Worm (Caenorhabditis elegans) whole organism, L2 larva: ENCODE measurements around the gene col-175.

ENCODE experiments used
- lin-11 ChIP-seq: fragments of 150-350 bp; sonication (generic microtip); optimal IDR thresholded peaks from 2 replicates; lab custom pipeline; 2014; ENCODE audit warnings: missing biosample characterization, missing genetic modification characterization, inconsistent platforms, mixed read lengths
- lin-13 ChIP-seq: fragments of 150-350 bp; optimal IDR thresholded peaks from 2 replicates; lab custom pipeline; 2014; ENCODE audit warnings: missing biosample characterization, missing genetic modification reagents, missing genetic modification characterization
- nhr-237 ChIP-seq: fragments of 150-350 bp; optimal IDR thresholded peaks from 2 replicates; lab custom pipeline; 2014; ENCODE audit warnings: missing biosample characterization, missing genetic modification characterization
- unc-39 ChIP-seq: fragments of 150-350 bp; optimal IDR thresholded peaks from 2 replicates; lab custom pipeline; 2014; ENCODE audit warnings: missing biosample characterization, missing genetic modification characterization
- unc-55 ChIP-seq: fragments of 150-350 bp; sonication (generic microtip); optimal IDR thresholded peaks from 3 replicates; lab custom pipeline; 2014; ENCODE audit warnings: missing biosample characterization, missing genetic modification reagents, missing genetic modification characterization
- unc-62 ChIP-seq: fragments of 150-350 bp; optimal IDR thresholded peaks from 2 replicates; lab custom pipeline; 2014; ENCODE audit warnings: missing biosample characterization, missing genetic modification reagents, missing genetic modification characterization

DNA sequence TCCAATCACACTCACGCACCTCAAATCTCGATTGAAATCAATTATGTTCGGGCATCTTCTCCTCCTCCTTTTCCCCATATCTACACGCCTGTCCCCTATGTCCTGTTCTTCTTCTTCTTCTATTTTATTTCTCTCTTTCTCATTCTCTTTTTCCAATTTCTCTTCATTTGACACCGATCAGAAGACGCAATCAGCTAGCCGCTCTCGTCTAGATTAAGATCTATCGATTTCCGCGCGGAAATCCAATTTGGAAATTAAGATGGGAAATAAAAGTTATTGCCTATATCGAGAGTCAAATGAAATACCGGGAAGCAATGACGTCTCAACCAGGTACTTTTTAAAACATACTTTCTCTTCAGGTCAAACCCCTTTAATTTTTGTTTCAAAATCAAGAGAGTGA, 6.0 kb downstream of the col-175 start:
- TF ChIP-seq unc-55 (GFP tag; lab: Kevin White, UChicago) = no peak
- no peak for TF ChIP-seq unc-62 (GFP tag; lab: Kevin White, UChicago)
- TF ChIP-seq lin-13 (GFP tag; lab: Kevin White, UChicago) = no peak
- no peak for TF ChIP-seq lin-11
- TF ChIP-seq unc-39 (tag; lab: Kevin White, UChicago) = no peak
- no peak for TF ChIP-seq nhr-237 (tag; lab: Kevin White, UChicago)
